Worm (Caenorhabditis elegans) whole organism, L1 larva: ENCODE data around the gene T04C12.33.

Experiments
- Y116A8C.19 ChIP-seq: sonication (generic microtip); optimal IDR thresholded peaks from 2 replicates; lab custom pipeline; 2016; ENCODE audit warnings: missing compliant biosample characterization, missing genetic modification characterization, borderline replicate concordance
- alr-1 ChIP-seq: fragments of 200-800 bp; sonication (Bioruptor generic); optimal IDR thresholded peaks from 2 replicates; lab custom pipeline; 2018; ENCODE audit warnings: borderline replicate concordance, mild to moderate bottlenecking, missing genetic modification characterization, missing compliant biosample characterization
- blmp-1 ChIP-seq: fragments of 150-350 bp; optimal IDR thresholded peaks from 2 replicates; lab custom pipeline; 2014; ENCODE audit warnings: missing biosample characterization, missing genetic modification characterization
- ceh-88 ChIP-seq: fragments of 200-800 bp; sonication (Bioruptor generic); IDR thresholded peaks from 2 replicates; pipeline ENCODE4 v1.3.6; 2022; ENCODE audit warnings: missing genetic modification characterization, missing compliant biosample characterization
- dpl-1 ChIP-seq, 3 experiments: fragments of 150-350 bp in 2 of 3; sonication (generic microtip) in 1 of 3; optimal IDR thresholded peaks; 2 replicates each; lab custom pipeline; 2014 to 2017; ENCODE audit warnings: missing biosample characterization in 3 of 3, missing genetic modification characterization in 3 of 3, missing genetic modification reagents in 3 of 3
- egl-13 ChIP-seq: sonication (generic microtip); optimal IDR thresholded peaks from 2 replicates; lab custom pipeline; 2016; ENCODE audit warnings: missing genotype, missing genetic modification reagents, missing genetic modification characterization, missing compliant biosample characterization
- elt-3 ChIP-seq, 6 experiments: fragments of 150-350 bp in 1 of 6; sonication (generic microtip); optimal IDR thresholded peaks; 2 replicates each; lab custom pipeline; 2017 to 2018; ENCODE audit warnings: missing biosample characterization in 6 of 6, missing genetic modification characterization in 6 of 6, inconsistent platforms in 1 of 6
- nhr-11 ChIP-seq: fragments of 150-350 bp; optimal IDR thresholded peaks from 2 replicates; lab custom pipeline; 2014; ENCODE audit warnings: missing biosample characterization, missing genetic modification characterization
- nhr-12 ChIP-seq: sonication (generic microtip); optimal IDR thresholded peaks from 2 replicates; lab custom pipeline; 2017; ENCODE audit warnings: missing biosample characterization, missing genetic modification characterization
- snu-23 ChIP-seq: sonication (generic microtip); optimal IDR thresholded peaks from 2 replicates; lab custom pipeline; 2016; ENCODE audit warnings: missing genetic modification characterization, missing compliant biosample characterization
- unc-62 ChIP-seq: fragments of 150-350 bp; optimal IDR thresholded peaks from 2 replicates; lab custom pipeline; 2014; ENCODE audit warnings: missing biosample characterization, missing genetic modification reagents, missing genetic modification characterization

- TF ChIP-seq elt-3 (tag; optimal IDR thresholded peaks at IDR 0.05; lab: Kevin White, UChicago) (no peak), snu-23 (GFP tag; lab: Kevin White, UChicago) (no peak), unc-62 (GFP tag; lab: Kevin White, UChicago) (no peak), blmp-1 (tag; lab: Kevin White, UChicago) (no peak), Y116A8C.19 (tag; lab: Kevin White, UChicago) (no peak), nhr-11 (tag; lab: Kevin White, UChicago) (no peak), nhr-12 (no peak), ceh-88 (no peak), dpl-1 (GFP tag; optimal IDR thresholded peaks at IDR 0.05; lab: Kevin White, UChicago) (no peak), alr-1 (no peak), egl-13 (no peak)
Measured at ce11 chrV:11046730-11047129, 5.3 kb upstream of the T04C12.33 start, which contains the start of gene dhs-18.
